Fruit fly (Drosophila melanogaster) whole organism, prepupa: Measurements from ENCODE around the gene Evi5.

ENCODE experiments used
- CG15336 ChIP-seq: fragments of 200-800 bp; sonication (Bioruptor generic); IDR thresholded peaks from 2 replicates; pipeline ENCODE4 v1.3.6; 2022; ENCODE audit warnings: missing biosample characterization, missing genetic modification characterization
- CG16779 ChIP-seq: fragments of 200-800 bp; sonication (Bioruptor generic); optimal IDR thresholded peaks from 3 replicates; lab custom pipeline; 2017; ENCODE audit warnings: missing biosample characterization, mild to moderate bottlenecking, missing genetic modification characterization
- CG3032 ChIP-seq: fragments of 200-800 bp; optimal IDR thresholded peaks from 2 replicates; lab custom pipeline; 2019; ENCODE audit warnings: missing biosample characterization, mild to moderate bottlenecking, missing genetic modification characterization, moderate library complexity
- CG6792 ChIP-seq: fragments of 200-800 bp; sonication (Bioruptor generic); optimal IDR thresholded peaks from 3 replicates; lab custom pipeline; 2016; ENCODE audit warnings: missing biosample characterization, missing genetic modification characterization
- CG6808 ChIP-seq: fragments of 200-800 bp; sonication (Bioruptor generic); optimal IDR thresholded peaks from 3 replicates; lab custom pipeline; 2017; ENCODE audit warnings: missing biosample characterization, missing genetic modification characterization, mild to moderate bottlenecking, moderate library complexity, missing genetic modification reagents
- CG9139 ChIP-seq: fragments of 200-800 bp; sonication (Bioruptor generic); optimal IDR thresholded peaks from 3 replicates; lab custom pipeline; 2017; ENCODE audit warnings: missing biosample characterization, mild to moderate bottlenecking, missing genetic modification characterization
- Eip78C ChIP-seq: fragments of 200-800 bp; sonication (Bioruptor generic); peaks from one replicate; lab custom pipeline; 2016; ENCODE audit warnings: missing biosample characterization, missing genetic modification characterization
- Hr38 ChIP-seq: sonication (Bioruptor generic); optimal IDR thresholded peaks from 2 replicates; lab custom pipeline; 2016; ENCODE audit warnings: missing biosample characterization, missing genetic modification characterization
- Lpt ChIP-seq: fragments of 200-800 bp; sonication (Bioruptor generic); optimal IDR thresholded peaks from 3 replicates; lab custom pipeline; 2016; ENCODE audit warnings: missing biosample characterization, missing genetic modification characterization
- Sox14 ChIP-seq: fragments of 200-800 bp; sonication (Bioruptor generic); optimal IDR thresholded peaks from 3 replicates; lab custom pipeline; 2016; ENCODE audit warnings: missing biosample characterization, missing genetic modification characterization
- cyc ChIP-seq: fragments of 200-800 bp; sonication (Bioruptor generic); optimal IDR thresholded peaks from 3 replicates; lab custom pipeline; 2016; ENCODE audit warnings: missing biosample characterization, missing genetic modification characterization
- fkh ChIP-seq: fragments of 200-800 bp; sonication (Bioruptor generic); optimal IDR thresholded peaks from 3 replicates; lab custom pipeline; 2017; ENCODE audit warnings: missing biosample characterization, mild to moderate bottlenecking, missing genetic modification characterization, moderate library complexity
- net ChIP-seq: fragments of 200-800 bp; sonication (Bioruptor generic); optimal IDR thresholded peaks from 3 replicates; lab custom pipeline; 2016; ENCODE audit warnings: missing biosample characterization, missing genetic modification characterization
- svp ChIP-seq: fragments of 200-800 bp; sonication (Bioruptor generic); peaks from one replicate; lab custom pipeline; 2016; ENCODE audit warnings: missing biosample characterization, missing genetic modification characterization

DNA sequence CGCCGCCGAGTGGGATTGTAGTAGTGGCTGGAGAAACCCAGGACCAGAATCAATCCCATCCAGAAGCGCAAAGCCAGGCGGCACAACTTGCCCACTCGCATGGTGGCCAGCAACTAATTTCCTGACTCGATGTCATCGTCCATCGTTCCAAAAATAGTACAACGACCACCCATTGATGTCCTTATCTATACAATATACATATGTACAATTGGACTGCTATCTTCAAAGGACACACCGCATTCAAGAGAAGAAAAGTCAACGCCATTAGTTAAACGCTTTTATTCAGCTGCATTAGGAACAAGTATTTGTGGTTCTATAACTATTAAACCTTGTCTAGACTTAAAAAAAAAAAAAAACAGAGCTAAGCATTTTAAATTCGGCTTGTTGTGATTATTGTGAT lies 41.1 kb downstream of the Evi5 start, which contains the start of gene Gr10b:
- no peak for TF ChIP-seq CG9139 (GFP tag; lab: Kevin White, UChicago)
- TF ChIP-seq CG3032 (tag; lab: Kevin White, UChicago): no peak
- TF ChIP-seq cyc (GFP tag; lab: Kevin White, UChicago): no peak
- no peak for TF ChIP-seq CG6808 (GFP tag; lab: Kevin White, UChicago)
- TF ChIP-seq CG16779: no peak
- no peak for TF ChIP-seq Sox14 (GFP tag; lab: Kevin White, UChicago)
- TF ChIP-seq fkh: no peak
- no peak for TF ChIP-seq svp (GFP tag; lab: Kevin White, UChicago)
- no peak for TF ChIP-seq net (GFP tag; lab: Kevin White, UChicago)
- no peak for TF ChIP-seq Lpt (GFP tag; lab: Kevin White, UChicago)
- no peak for TF ChIP-seq CG15336 (GFP tag; lab: Robert Waterston, UW)
- no peak for TF ChIP-seq Eip78C
- TF ChIP-seq CG6792 (GFP tag; lab: Kevin White, UChicago): no peak
- TF ChIP-seq Hr38 (GFP tag; lab: Kevin White, UChicago): no peak
